Worm (Caenorhabditis elegans): ENCODE data around the gene T05C1.5.

DNA sequence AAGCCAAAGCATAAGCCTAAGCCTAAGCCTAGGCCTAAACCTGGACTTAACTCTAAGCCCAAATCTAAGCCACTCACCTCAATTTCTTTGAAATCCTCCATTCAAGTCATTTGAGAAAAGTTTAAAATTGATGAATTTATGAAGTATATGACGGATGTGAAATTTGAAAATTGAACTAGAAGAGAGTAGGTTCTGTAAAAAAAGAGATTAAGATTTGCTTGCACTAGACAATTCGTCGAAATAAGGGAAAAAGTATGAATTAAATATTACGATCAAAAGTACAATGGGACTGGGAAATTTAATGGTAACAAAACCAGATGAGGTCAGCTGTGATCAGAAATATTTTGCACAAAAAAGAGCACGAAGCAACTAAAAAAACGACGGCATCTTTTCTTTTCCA, 37.6 kb downstream of the T05C1.5 start, which contains the start of gene twk-2:
- TF ChIP-seq pha-4 (tag; optimal IDR thresholded peaks at IDR 0.05), result no peak
- TF ChIP-seq Y53F4B.3 (GFP tag; IDR thresholded peaks at IDR 0.05), result no peak
- TF ChIP-seq lin-35 (GFP tag; optimal IDR thresholded peaks at IDR 0.05), result no peak
- TF ChIP-seq die-1 (tag; optimal IDR thresholded peaks at IDR 0.05), result no peak

All from whole organism, young adult.